Fruit fly (Drosophila melanogaster): ENCODE data around the gene Or2a.
A peak's percentile ranks its signal among the peaks of the same experiment; 100 is the strongest.

Gene Or2a

dm6 chrX:2293294-2293988 is 47.4 kb downstream of the Or2a start, which contains the start of gene CG2865 (continued):
- TF ChIP-seq Lhr (GFP tag; optimal IDR thresholded peaks at IDR 0.05) (peak; percentile 79), Neu2 (GFP tag; optimal IDR thresholded peaks at IDR 0.05; ENCODE audit: borderline replicate concordance) (peak; percentile 76), CG13624 (GFP tag; optimal IDR thresholded peaks at IDR 0.05) (peak; percentile 96), insv (GFP tag; optimal IDR thresholded peaks at IDR 0.05) (peak; percentile 40 to 78), zen2 (GFP tag; IDR thresholded peaks at IDR 0.05; ENCODE audit: partially characterized antibody) (no peak; the same call in 2 of the 3 replicates), CG17361 (GFP tag; IDR thresholded peaks at IDR 0.05) (peak; percentile 96), seq (GFP tag; IDR thresholded peaks at IDR 0.05) (peak; percentile 94), wek (GFP tag; optimal IDR thresholded peaks at IDR 0.05) (peak; percentile 73), CG14860 (GFP tag; IDR thresholded peaks at IDR 0.05; ENCODE audit: partially characterized antibody) (no peak), Adf1 (GFP tag; IDR thresholded peaks at IDR 0.05) (peak; percentile 98), Eip74EF (GFP tag; optimal IDR thresholded peaks at IDR 0.05) (peak in 1 of 2 experiments; percentile 96), CG4730 (GFP tag; IDR thresholded peaks at IDR 0.05) (peak; percentile 78), emc (GFP tag; optimal IDR thresholded peaks at IDR 0.05) (peak; percentile 67), Fer1 (GFP tag; optimal IDR thresholded peaks at IDR 0.05) (peak; percentile 98), CG11695 (GFP tag; IDR thresholded peaks at IDR 0.05) (peak; percentile 93), CG1233 (GFP tag; optimal IDR thresholded peaks at IDR 0.05) (peak; percentile 94), CG17829 (tag; optimal IDR thresholded peaks at IDR 0.05) (peak; percentile 95), hbn (GFP tag; IDR thresholded peaks at IDR 0.05; ENCODE audit: partially characterized antibody) (no peak), Ptx1 (GFP tag; IDR thresholded peaks at IDR 0.05) (peak; percentile 90), fd3F (GFP tag; optimal IDR thresholded peaks at IDR 0.05) (peak; percentile 94), Atf3 (GFP tag; optimal IDR thresholded peaks at IDR 0.05) (peak; percentile 77), CG4820 (GFP tag; optimal IDR thresholded peaks at IDR 0.05) (peak; percentile 91), CG12236 (GFP tag; optimal IDR thresholded peaks at IDR 0.05) (peak; percentile 79), kah (GFP tag; optimal IDR thresholded peaks at IDR 0.05) (peak; percentile 89), sens (GFP tag) (peak; percentile 99), NC2β (GFP tag; optimal IDR thresholded peaks at IDR 0.05) (peak; percentile 82), CG1647 (GFP tag; optimal IDR thresholded peaks at IDR 0.05) (peak; percentile 80), CG16863 (GFP tag; optimal IDR thresholded peaks at IDR 0.05) (peak; percentile 84), CG10147 (GFP tag; optimal IDR thresholded peaks at IDR 0.05) (peak; percentile 94), sima (GFP tag; optimal IDR thresholded peaks at IDR 0.05) (peak; percentile 74), CG15073 (GFP tag; optimal IDR thresholded peaks at IDR 0.05) (peak; percentile 49), ERR (GFP tag; optimal IDR thresholded peaks at IDR 0.05) (peak; percentile 82), row (GFP tag; IDR thresholded peaks at IDR 0.05) (peak; percentile 98), CG2889 (GFP tag; IDR thresholded peaks at IDR 0.05) (peak; percentile 77; the same call in 2 of the 3 replicates), CG12071 (GFP tag; optimal IDR thresholded peaks at IDR 0.05) (peak; percentile 92), lab (GFP tag; optimal IDR thresholded peaks at IDR 0.05) (peak; percentile 97), slbo (GFP tag; IDR thresholded peaks at IDR 0.05) (peak; percentile 88), ap (GFP tag; IDR thresholded peaks at IDR 0.05) (peak; percentile 79), CG10431 (GFP tag; optimal IDR thresholded peaks at IDR 0.05) (peak; percentile 88), HHEX (GFP tag; optimal IDR thresholded peaks at IDR 0.05) (peak; percentile 95), CG4328 (GFP tag; optimal IDR thresholded peaks at IDR 0.05) (peak; percentile 95), TFAM (GFP tag; optimal IDR thresholded peaks at IDR 0.05) (peak; percentile 57), pnt (GFP tag; optimal IDR thresholded peaks at IDR 0.05) (peak; percentile 88), ro (GFP tag; IDR thresholded peaks at IDR 0.05) (no peak; the same call in 1 of the 2 replicates), Ssrp (tag; optimal IDR thresholded peaks at IDR 0.05) (peak; percentile 91), Ravus (GFP tag; IDR thresholded peaks at IDR 0.05) (peak; percentile 62), CG2202 (tag; optimal IDR thresholded peaks at IDR 0.05) (peak; percentile 89), bsh (GFP tag; optimal IDR thresholded peaks at IDR 0.05) (peak; percentile 87 to 95), CG11456 (GFP tag; IDR thresholded peaks at IDR 0.05) (peak; percentile 79)
